Fruit fly (Drosophila melanogaster) whole organism, embryonic: ENCODE measurements around the gene CG32551.
A peak's percentile ranks its signal among the peaks of the same experiment; 100 is the strongest.

Experiments used
- Bgb ChIP-seq: fragments of 200-800 bp; sonication (Bioruptor generic); IDR thresholded peaks from 2 replicates; pipeline ENCODE4 v1.3.6; 2022; ENCODE audit warnings: missing biosample characterization, missing genetic modification characterization; ENCODE audit not compliant: partially characterized antibody
- CG10565 ChIP-seq: fragments of 200-800 bp; sonication (Bioruptor generic); optimal IDR thresholded peaks from 3 replicates; lab custom pipeline; 2016; ENCODE audit warnings: missing biosample characterization, mild to moderate bottlenecking, missing genetic modification characterization
- CG11093 ChIP-seq: fragments of 200-800 bp; sonication (Bioruptor generic); IDR thresholded peaks from 3 replicates; pipeline ENCODE4 v1.3.6; 2022; ENCODE audit warnings: missing biosample characterization, missing genetic modification characterization
- CG12236 ChIP-seq: fragments of 200-800 bp; sonication (Bioruptor generic); optimal IDR thresholded peaks from 2 replicates; lab custom pipeline; 2016; ENCODE audit warnings: missing biosample characterization, missing genetic modification characterization
- CG13424 ChIP-seq: fragments of 200-800 bp; sonication (Bioruptor generic); optimal IDR thresholded peaks from 2 replicates; lab custom pipeline; 2019; ENCODE audit warnings: missing biosample characterization, mild to moderate bottlenecking, missing genetic modification characterization, moderate library complexity
- CG14441 ChIP-seq: fragments of 200-800 bp; sonication (Bioruptor generic); IDR thresholded peaks from 2 replicates; pipeline ENCODE4 v1.3.6; 2022; ENCODE audit warnings: missing biosample characterization, missing genetic modification characterization
- CG15514 ChIP-seq: fragments of 200-800 bp; sonication (Bioruptor generic); optimal IDR thresholded peaks from 3 replicates; lab custom pipeline; 2017; ENCODE audit warnings: missing biosample characterization, missing genetic modification characterization, mild to moderate bottlenecking, moderate library complexity, missing genetic modification reagents
- CG16813 ChIP-seq: fragments of 200-800 bp; sonication (Bioruptor generic); IDR thresholded peaks from 3 replicates; pipeline ENCODE4 v1.3.6; 2022; ENCODE audit warnings: missing biosample characterization, missing genetic modification characterization; ENCODE audit not compliant: partially characterized antibody
- CG17802 ChIP-seq: fragments of 200-800 bp; sonication (Bioruptor generic); optimal IDR thresholded peaks from 2 replicates; lab custom pipeline; 2018; ENCODE audit warnings: missing biosample characterization, mild to moderate bottlenecking, missing genetic modification characterization, moderate library complexity
- CG1832 ChIP-seq: fragments of 200-800 bp; sonication (Bioruptor generic); optimal IDR thresholded peaks from 2 replicates; lab custom pipeline; 2017; ENCODE audit warnings: missing biosample characterization, mild to moderate bottlenecking, missing genetic modification characterization, inconsistent platforms
- CG18764 ChIP-seq: fragments of 200-800 bp; sonication (Bioruptor generic); optimal IDR thresholded peaks from 3 replicates; lab custom pipeline; 2016; ENCODE audit warnings: missing biosample characterization, missing genetic modification characterization
- CG3407 ChIP-seq: fragments of 200-800 bp; sonication (Bioruptor generic); optimal IDR thresholded peaks from 2 replicates; lab custom pipeline; 2018; ENCODE audit warnings: missing biosample characterization, mild to moderate bottlenecking, missing genetic modification characterization
- CG7357 ChIP-seq: fragments of 200-800 bp; sonication (Bioruptor generic); IDR thresholded peaks from 3 replicates; pipeline ENCODE4 v1.3.6; 2022; ENCODE audit warnings: missing biosample characterization, missing genetic modification characterization
- CG8290 ChIP-seq, 3 experiments: fragments of 200-800 bp; sonication (Bioruptor generic); optimal IDR thresholded peaks; 2 replicates each; lab custom pipeline; 2016 to 2019; ENCODE audit warnings: missing biosample characterization in 3 of 3, missing genetic modification characterization in 3 of 3, mild to moderate bottlenecking in 2 of 3, moderate library complexity in 1 of 3
- CG8924 ChIP-seq: fragments of 200-800 bp; optimal IDR thresholded peaks from 3 replicates; lab custom pipeline; 2019; ENCODE audit warnings: missing biosample characterization, mild to moderate bottlenecking, missing genetic modification characterization, moderate library complexity
- CG8944 ChIP-seq: fragments of 200-800 bp; sonication (Bioruptor generic); optimal IDR thresholded peaks from 3 replicates; lab custom pipeline; 2016; ENCODE audit warnings: missing biosample characterization, missing genetic modification characterization
- CG9215 ChIP-seq: fragments of 200-800 bp; sonication (Bioruptor generic); IDR thresholded peaks from 2 replicates; pipeline ENCODE4 v1.3.6; 2022; ENCODE audit warnings: missing biosample characterization, missing genetic modification characterization
- Doc2 ChIP-seq: fragments of 200-800 bp; sonication (Bioruptor generic); IDR thresholded peaks from 2 replicates; pipeline ENCODE4 v1.3.6; 2022; ENCODE audit warnings: missing biosample characterization, missing genetic modification characterization
- Doc3 ChIP-seq: fragments of 200-800 bp; sonication (Bioruptor generic); IDR thresholded peaks from 3 replicates; pipeline ENCODE4 v1.3.6; 2022; ENCODE audit warnings: missing biosample characterization, missing genetic modification characterization; ENCODE audit not compliant: partially characterized antibody
- Fer1 ChIP-seq: fragments of 200-800 bp; sonication (Bioruptor generic); optimal IDR thresholded peaks from 2 replicates; lab custom pipeline; 2017; ENCODE audit warnings: missing biosample characterization, mild to moderate bottlenecking, missing genetic modification characterization
- Hand ChIP-seq: fragments of 200-800 bp; sonication (Bioruptor generic); optimal IDR thresholded peaks from 2 replicates; lab custom pipeline; 2017; ENCODE audit warnings: mild to moderate bottlenecking, missing biosample characterization, missing genetic modification reagents, missing genetic modification characterization
- Hmx ChIP-seq: fragments of 200-800 bp; sonication (Bioruptor generic); optimal IDR thresholded peaks from 2 replicates; lab custom pipeline; 2016; ENCODE audit warnings: missing biosample characterization, missing genetic modification characterization
- Hr51 ChIP-seq, 2 experiments: fragments of 200-800 bp; sonication (Bioruptor generic); optimal IDR thresholded peaks; 2 replicates in 1 of 2; 3 replicates in 1 of 2; lab custom pipeline; 2016 to 2018; ENCODE audit warnings: missing biosample characterization in 2 of 2, missing genetic modification characterization in 2 of 2, mild to moderate bottlenecking in 1 of 2, moderate library complexity in 1 of 2
- Hr78 ChIP-seq, 2 experiments: fragments of 200-800 bp in 1 of 2; fragments of >200 bp in 1 of 2; sonication (Bioruptor generic) in 1 of 2; optimal IDR thresholded peaks; 2 replicates each; lab custom pipeline; 2017 to 2019; ENCODE audit warnings: missing biosample characterization in 2 of 2, missing genetic modification characterization in 2 of 2, mild to moderate bottlenecking in 1 of 2, moderate library complexity in 1 of 2
- MBD-R2 ChIP-seq: fragments of 200-800 bp; sonication (Bioruptor generic); IDR thresholded peaks from 2 replicates; pipeline ENCODE4 v1.3.6; 2022; ENCODE audit warnings: missing biosample characterization, missing genetic modification characterization
- Meics ChIP-seq: fragments of 200-800 bp; sonication (Bioruptor generic); optimal IDR thresholded peaks from 2 replicates; lab custom pipeline; 2017; ENCODE audit warnings: missing biosample characterization, mild to moderate bottlenecking, missing genetic modification characterization
- Myb ChIP-seq: fragments of 200-800 bp; sonication (Bioruptor generic); optimal IDR thresholded peaks from 2 replicates; lab custom pipeline; 2016; ENCODE audit warnings: missing biosample characterization, missing genetic modification characterization
- Nf-YA ChIP-seq: fragments of 200-800 bp; sonication (Bioruptor generic); IDR thresholded peaks from 2 replicates; pipeline ENCODE4 v1.3.6; 2022; ENCODE audit warnings: missing biosample characterization, missing genetic modification characterization
- Taf1 ChIP-seq: fragments of 200-800 bp; sonication (Bioruptor generic); IDR thresholded peaks from 2 replicates; pipeline ENCODE4 v1.3.6; 2022; ENCODE audit warnings: missing biosample characterization, missing genetic modification characterization
- cwo ChIP-seq: fragments of 200-800 bp; sonication (Bioruptor generic); optimal IDR thresholded peaks from 3 replicates; lab custom pipeline; 2017; ENCODE audit warnings: missing biosample characterization, missing genetic modification characterization, mild to moderate bottlenecking, moderate library complexity, missing genetic modification reagents
- gem ChIP-seq: fragments of 200-800 bp; sonication (Bioruptor generic); optimal IDR thresholded peaks from 2 replicates; lab custom pipeline; 2019; ENCODE audit warnings: missing biosample characterization, mild to moderate bottlenecking, missing genetic modification characterization, moderate library complexity
- hth ChIP-seq: fragments of >200 bp; optimal IDR thresholded peaks from 2 replicates; lab custom pipeline; 2017; ENCODE audit warnings: inconsistent platforms
- lola ChIP-seq, 3 experiments: fragments of >200 bp in 2 of 3; fragments of 200-800 bp in 1 of 3; sonication (Bioruptor generic) in 1 of 3; optimal IDR thresholded peaks; 2 replicates each; lab custom pipeline; 2017 to 2019; ENCODE audit warnings: missing biosample characterization in 3 of 3, missing genetic modification characterization in 3 of 3, mild to moderate bottlenecking in 1 of 3, moderate library complexity in 1 of 3
- nerfin-1 ChIP-seq: fragments of 200-800 bp; sonication (Bioruptor generic); optimal IDR thresholded peaks from 3 replicates; lab custom pipeline; 2019; ENCODE audit warnings: missing biosample characterization, mild to moderate bottlenecking, missing genetic modification characterization, moderate library complexity
- org-1 ChIP-seq: fragments of 200-800 bp; sonication (Bioruptor generic); optimal IDR thresholded peaks from 2 replicates; lab custom pipeline; 2017; ENCODE audit warnings: missing biosample characterization, missing genetic modification characterization
- pnt ChIP-seq: fragments of 200-800 bp; sonication (Bioruptor generic); optimal IDR thresholded peaks from 3 replicates; lab custom pipeline; 2016; ENCODE audit warnings: missing biosample characterization, missing genetic modification characterization
- prd ChIP-seq, 3 experiments: fragments of >200 bp in 2 of 3; fragments of 200-800 bp in 1 of 3; sonication (Bioruptor generic) in 1 of 3; optimal IDR thresholded peaks in 2 of 3; IDR thresholded peaks in 1 of 3; 2 replicates in 2 of 3; 3 replicates in 1 of 3; pipeline versions ENCODE4 v1.3.6 to Lab custom; 2017 to 2022; ENCODE audit warnings: missing biosample characterization in 1 of 3, missing genetic modification characterization in 1 of 3
- psq ChIP-seq: fragments of 200-800 bp; sonication (Bioruptor generic); optimal IDR thresholded peaks from 2 replicates; lab custom pipeline; 2017; ENCODE audit warnings: missing biosample characterization, missing genetic modification characterization
- rib ChIP-seq: fragments of 200-800 bp; sonication (Bioruptor generic); IDR thresholded peaks from 2 replicates; pipeline ENCODE4 v1.3.6; 2022; ENCODE audit warnings: missing biosample characterization, missing genetic modification characterization
- row ChIP-seq: fragments of 200-800 bp; sonication (Bioruptor generic); IDR thresholded peaks from 3 replicates; pipeline ENCODE4 v1.3.6; 2022; ENCODE audit warnings: missing biosample characterization, missing genetic modification characterization
- scrt ChIP-seq: fragments of 200-800 bp; sonication (Bioruptor generic); optimal IDR thresholded peaks from 2 replicates; lab custom pipeline; 2018; ENCODE audit warnings: missing biosample characterization, mild to moderate bottlenecking, missing genetic modification characterization, moderate library complexity
- sim ChIP-seq: fragments of 200-800 bp; sonication (Bioruptor generic); IDR thresholded peaks from 2 replicates; pipeline ENCODE4 v1.3.6; 2022; ENCODE audit warnings: missing biosample characterization, missing genetic modification characterization
- sima ChIP-seq: fragments of 200-800 bp; sonication (Bioruptor generic); optimal IDR thresholded peaks from 2 replicates; lab custom pipeline; 2016; ENCODE audit warnings: missing biosample characterization, missing genetic modification characterization
- sisA ChIP-seq: fragments of 200-800 bp; sonication (Bioruptor generic); IDR thresholded peaks from 2 replicates; pipeline ENCODE4 v1.3.6; 2022; ENCODE audit warnings: missing biosample characterization, missing genetic modification characterization
- slp2 ChIP-seq: fragments of 200-800 bp; sonication (Bioruptor generic); optimal IDR thresholded peaks from 2 replicates; lab custom pipeline; 2016; ENCODE audit warnings: missing biosample characterization, missing genetic modification characterization
- tgo ChIP-seq: fragments of 200-800 bp; sonication (Bioruptor generic); IDR thresholded peaks from 3 replicates; pipeline ENCODE4 v1.3.6; 2022; ENCODE audit warnings: missing biosample characterization, missing genetic modification characterization
- tll ChIP-seq, 2 experiments: fragments of 200-800 bp in 1 of 2; fragments of >200 bp in 1 of 2; sonication (Bioruptor generic) in 1 of 2; optimal IDR thresholded peaks; 2 replicates each; lab custom pipeline; 2017 to 2019; ENCODE audit warnings: missing biosample characterization in 2 of 2, missing genetic modification characterization in 2 of 2, mild to moderate bottlenecking in 1 of 2, moderate library complexity in 1 of 2
- unpg ChIP-seq: fragments of 200-800 bp; sonication (Bioruptor generic); optimal IDR thresholded peaks from 3 replicates; lab custom pipeline; 2018; ENCODE audit warnings: missing biosample characterization, mild to moderate bottlenecking, missing genetic modification characterization, moderate library complexity
- zen ChIP-seq: fragments of 200-800 bp; sonication (Bioruptor generic); optimal IDR thresholded peaks from 3 replicates; lab custom pipeline; 2018; ENCODE audit warnings: missing biosample characterization, mild to moderate bottlenecking, missing genetic modification characterization, moderate library complexity

The CG32551 gene

DNA sequence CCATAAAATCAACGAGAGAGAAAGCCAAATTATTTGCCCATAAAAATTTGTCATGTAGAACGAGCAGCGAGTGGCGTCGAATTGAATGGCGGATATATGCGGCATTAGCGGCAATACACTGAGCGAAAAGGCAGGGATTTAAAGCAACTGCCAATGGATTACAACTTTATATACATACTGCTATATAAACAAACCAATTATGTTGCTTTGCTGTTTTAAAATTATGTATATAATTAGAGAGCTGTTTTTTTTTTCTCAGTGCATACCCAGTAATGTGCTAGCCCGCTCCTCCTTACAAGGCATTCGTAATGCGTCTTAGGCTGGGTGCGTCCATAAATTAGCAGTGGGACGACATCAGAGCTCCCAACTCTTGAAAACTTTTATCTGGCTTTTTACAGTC, 29.2 kb downstream of the CG32551 start (continued):
- TF ChIP-seq Hmx (GFP tag; lab: Kevin White, UChicago) (no peak), psq (GFP tag; lab: Kevin White, UChicago) (no peak), CG14441 (GFP tag; lab: Robert Waterston, UW) (peak; percentile 48; the same call in 1 of the 2 replicates), cwo (GFP tag; lab: Kevin White, UChicago) (peak; percentile 46), Meics (GFP tag; lab: Kevin White, UChicago) (peak; percentile 50), slp2 (no peak), CG18764 (GFP tag; lab: Kevin White, UChicago) (no peak), gem (tag; lab: Kevin White, UChicago) (peak; percentile 36), sisA (GFP tag; lab: Robert Waterston, UW) (peak; percentile 33; the same call in 1 of the 2 replicates), Bgb (GFP tag; lab: Robert Waterston, UW) (no peak), scrt (peak; percentile 28), tll (GFP tag; optimal IDR thresholded peaks at IDR 0.05; lab: Kevin White, UChicago) (no peak), Doc2 (no peak), zen (tag; lab: Kevin White, UChicago) (no peak), CG11093 (GFP tag; lab: Robert Waterston, UW) (no peak), row (peak; percentile 56), CG1832 (no peak), sim (GFP tag; lab: Robert Waterston, UW) (no peak), Myb (GFP tag; lab: Kevin White, UChicago) (no peak), tgo (GFP tag; lab: Robert Waterston, UW) (no peak), Hr51 (GFP tag; optimal IDR thresholded peaks at IDR 0.05; lab: Kevin White, UChicago) (peak in 1 of 2 experiments; percentile 14), Fer1 (peak; percentile 61), MBD-R2 (no peak), hth (lab: Kevin White, UChicago) (no peak), sima (GFP tag; lab: Kevin White, UChicago) (no peak), CG15514 (GFP tag; lab: Kevin White, UChicago) (peak; percentile 17), CG7357 (GFP tag; lab: Robert Waterston, UW) (0 out of 3 replicates have a peak, but pooled peaks have one; percentile 18), rib (GFP tag; lab: Robert Waterston, UW) (no peak), CG3407 (GFP tag; lab: Kevin White, UChicago) (no peak), unpg (GFP tag; lab: Kevin White, UChicago) (peak; percentile 25), Hr78 (GFP tag; optimal IDR thresholded peaks at IDR 0.05; lab: Kevin White, UChicago) (no peak), Nf-YA (no peak), CG13424 (tag; lab: Kevin White, UChicago) (peak; percentile 13), CG16813 (no peak), CG12236 (no peak), lola (GFP tag; optimal IDR thresholded peaks at IDR 0.05; lab: Kevin White, UChicago) (no peak), CG10565 (GFP tag; lab: Kevin White, UChicago) (no peak), prd (optimal IDR thresholded peaks at IDR 0.05; lab: Kevin White, UChicago) (no peak), prd (GFP tag; IDR thresholded peaks at IDR 0.05; lab: Robert Waterston, UW) (peak; percentile 30; the same call in 1 of the 3 replicates), Hand (GFP tag; lab: Kevin White, UChicago) (peak; percentile 24), CG17802 (tag; lab: Kevin White, UChicago) (no peak), CG8944 (GFP tag; lab: Kevin White, UChicago) (no peak), CG8924 (no peak), CG8290 (GFP tag; optimal IDR thresholded peaks at IDR 0.05; lab: Kevin White, UChicago) (no peak), CG8290 (tag; optimal IDR thresholded peaks at IDR 0.05; lab: Kevin White, UChicago) (peak in 1 of 2 experiments; percentile 28), Taf1 (no peak), CG9215 (GFP tag; lab: Robert Waterston, UW) (peak; percentile 14; the same call in 1 of the 2 replicates), pnt (GFP tag; lab: Kevin White, UChicago) (no peak), org-1 (GFP tag; lab: Kevin White, UChicago) (peak; percentile 6), nerfin-1 (tag; lab: Kevin White, UChicago) (no peak), Doc3 (no peak)
